Fruit fly (Drosophila melanogaster) Kc167 (cell line): ENCODE measurements around the gene beat-IV.

Experiments
- Myc ChIP-seq: fragments of >200 bp; optimal IDR thresholded peaks from 2 replicates; lab custom pipeline; 2017; ENCODE audit warnings: missing external identifiers
- Sin3A ChIP-seq: fragments of >200 bp; optimal IDR thresholded peaks from 2 replicates; lab custom pipeline; 2018; ENCODE audit warnings: missing external identifiers
- psq ChIP-seq: fragments of >200 bp; optimal IDR thresholded peaks from 2 replicates; lab custom pipeline; 2017; ENCODE audit warnings: missing external identifiers

- no peak for TF ChIP-seq psq (lab: Kevin White, UChicago)
- TF ChIP-seq Sin3A (lab: Kevin White, UChicago): no peak
- no peak for TF ChIP-seq Myc (lab: Kevin White, UChicago)
Measured at dm6 chr3R:23612121-23612520, 54.9 kb downstream of the beat-IV start.
